Fruit fly (Drosophila melanogaster) whole organism: Measurements from ENCODE around the gene Fad2.

ENCODE experiments used
- CG8478 ChIP-seq: fragments of >200 bp; optimal IDR thresholded peaks from 2 replicates; lab custom pipeline; 2018; ENCODE audit warnings: inconsistent platforms
- Dll ChIP-seq: fragments of >200 bp; optimal IDR thresholded peaks from 2 replicates; lab custom pipeline; 2017
- EcR ChIP-seq, 2 experiments: fragments of >200 bp; optimal IDR thresholded peaks; 2 replicates each; lab custom pipeline; 2017; ENCODE audit warnings: missing biosample characterization in 2 of 2, missing genetic modification characterization in 2 of 2, missing genetic modification reagents in 2 of 2
- pan ChIP-seq: fragments of >200 bp; optimal IDR thresholded peaks from 2 replicates; lab custom pipeline; 2017
- psq ChIP-seq: fragments of >200 bp; optimal IDR thresholded peaks from 2 replicates; lab custom pipeline; 2017
- usp ChIP-seq: fragments of >200 bp; optimal IDR thresholded peaks from 2 replicates; lab custom pipeline; 2017; ENCODE audit warnings: missing biosample characterization, missing genetic modification characterization, mixed read lengths

dm6 chr3L:11052760-11053259 is 29.5 kb downstream of the Fad2 start:
- no peak for TF ChIP-seq Dll (lab: Kevin White, UChicago)
- TF ChIP-seq CG8478 (lab: Kevin White, UChicago) = no peak
- TF ChIP-seq EcR (GFP tag; optimal IDR thresholded peaks at IDR 0.05; lab: Kevin White, UChicago) = no peak
- TF ChIP-seq pan (lab: Kevin White, UChicago) = no peak
- no peak for TF ChIP-seq usp (GFP tag; lab: Kevin White, UChicago)
- TF ChIP-seq psq (lab: Kevin White, UChicago) = no peak
